Worm (Caenorhabditis elegans): ENCODE data around the gene parn-1.

DNA sequence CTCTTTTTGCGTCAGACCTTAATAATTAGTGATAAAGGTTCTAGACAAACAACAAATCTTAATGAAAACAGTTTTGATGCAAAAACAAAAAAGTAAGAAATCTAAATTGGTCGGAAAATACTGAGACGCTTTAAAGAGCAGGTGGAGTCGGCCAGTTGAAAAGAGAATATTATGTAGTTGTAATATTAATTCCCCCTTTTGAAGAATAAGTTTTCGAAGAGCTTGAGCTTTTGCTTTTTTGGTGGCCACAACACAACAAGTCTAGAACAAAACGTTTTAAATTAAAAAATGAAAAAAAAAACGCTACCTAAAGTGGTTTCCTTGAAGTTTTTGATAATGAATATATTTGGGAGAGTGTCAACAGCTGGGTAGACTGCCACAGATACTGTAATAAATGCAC, 21.4 kb upstream of the parn-1 start, which contains the start of gene str-178:
- TF ChIP-seq snpc-4 (tag; optimal IDR thresholded peaks at IDR 0.05) (no peak), nhr-237 (tag; optimal IDR thresholded peaks at IDR 0.05) (no peak), mep-1 (tag; optimal IDR thresholded peaks at IDR 0.05) (no peak), unc-62 (GFP tag; optimal IDR thresholded peaks at IDR 0.05) (no peak), ztf-11 (tag; optimal IDR thresholded peaks at IDR 0.05) (no peak), nhr-28 (tag; optimal IDR thresholded peaks at IDR 0.05) (no peak)
